Fruit fly (Drosophila melanogaster) whole organism, embryonic: ENCODE data around the gene CG43815.

ENCODE experiments used
- BEAF-32 ChIP-seq: fragments of 200-800 bp; sonication (Bioruptor generic); optimal IDR thresholded peaks from 3 replicates; lab custom pipeline; 2017; ENCODE audit warnings: missing biosample characterization, missing genetic modification characterization, mild to moderate bottlenecking, moderate library complexity, missing genetic modification reagents
- BtbVII ChIP-seq: fragments of 200-800 bp; sonication (Bioruptor generic); optimal IDR thresholded peaks from 3 replicates; lab custom pipeline; 2017; ENCODE audit warnings: missing biosample characterization, mild to moderate bottlenecking, missing genetic modification characterization
- CG10654 ChIP-seq: fragments of 200-800 bp; sonication (Bioruptor generic); optimal IDR thresholded peaks from 2 replicates; lab custom pipeline; 2016; ENCODE audit warnings: missing biosample characterization, missing genetic modification characterization
- CG1602 ChIP-seq: fragments of 200-800 bp; sonication (Bioruptor generic); optimal IDR thresholded peaks from 3 replicates; lab custom pipeline; 2016; ENCODE audit warnings: missing biosample characterization, missing genetic modification characterization
- CG18011 ChIP-seq: fragments of 200-800 bp; sonication (Bioruptor generic); optimal IDR thresholded peaks from 2 replicates; lab custom pipeline; 2017; ENCODE audit warnings: missing biosample characterization, missing genetic modification characterization, mild to moderate bottlenecking, moderate library complexity, missing genotype
- CG18764 ChIP-seq: fragments of 200-800 bp; sonication (Bioruptor generic); optimal IDR thresholded peaks from 3 replicates; lab custom pipeline; 2016; ENCODE audit warnings: missing biosample characterization, missing genetic modification characterization
- CG30431 ChIP-seq: fragments of 200-800 bp; sonication (Bioruptor generic); optimal IDR thresholded peaks from 2 replicates; lab custom pipeline; 2017; ENCODE audit warnings: missing biosample characterization, missing genetic modification characterization
- CG33213 ChIP-seq: fragments of 200-800 bp; sonication (Bioruptor generic); optimal IDR thresholded peaks from 3 replicates; lab custom pipeline; 2016; ENCODE audit warnings: missing biosample characterization, missing genetic modification characterization
- CG3726 ChIP-seq: fragments of 200-800 bp; sonication (Bioruptor generic); IDR thresholded peaks from 3 replicates; pipeline ENCODE4, ENCODE4 v1.3.6; 2022; ENCODE audit warnings: missing biosample characterization, missing genetic modification characterization
- CG42726 ChIP-seq: fragments of 200-800 bp; sonication (Bioruptor generic); IDR thresholded peaks from 2 replicates; pipeline ENCODE4 v1.3.6; 2022; ENCODE audit warnings: missing biosample characterization, missing genetic modification characterization; ENCODE audit not compliant: partially characterized antibody
- CG4282 ChIP-seq: fragments of 200-800 bp; sonication (Bioruptor generic); optimal IDR thresholded peaks from 2 replicates; lab custom pipeline; 2016; ENCODE audit warnings: missing biosample characterization, missing genetic modification characterization
- CG4328 ChIP-seq: fragments of 200-800 bp; sonication (Bioruptor generic); optimal IDR thresholded peaks from 3 replicates; lab custom pipeline; 2017; ENCODE audit warnings: missing biosample characterization, missing genetic modification reagents, missing genetic modification characterization
- CG4730 ChIP-seq: fragments of 200-800 bp; sonication (Bioruptor generic); IDR thresholded peaks from 2 replicates; pipeline ENCODE4 v1.3.6; 2022; ENCODE audit warnings: missing biosample characterization, missing genetic modification characterization
- CG6175 ChIP-seq: fragments of 200-800 bp; sonication (Bioruptor generic); IDR thresholded peaks from 3 replicates; pipeline ENCODE4 v1.3.6; 2022; ENCODE audit warnings: missing biosample characterization, missing genetic modification characterization
- CG8281 ChIP-seq: fragments of 200-800 bp; sonication (Bioruptor generic); optimal IDR thresholded peaks from 2 replicates; lab custom pipeline; 2018; ENCODE audit warnings: missing biosample characterization, mild to moderate bottlenecking, missing genetic modification characterization, moderate library complexity
- CG8359 ChIP-seq: fragments of 200-800 bp; sonication (Bioruptor generic); optimal IDR thresholded peaks from 2 replicates; lab custom pipeline; 2017; ENCODE audit warnings: missing biosample characterization, mild to moderate bottlenecking, missing genetic modification characterization, borderline replicate concordance
- CG9215 ChIP-seq: fragments of 200-800 bp; sonication (Bioruptor generic); IDR thresholded peaks from 2 replicates; pipeline ENCODE4 v1.3.6; 2022; ENCODE audit warnings: missing biosample characterization, missing genetic modification characterization
- CHES-1-like ChIP-seq: fragments of 200-800 bp; sonication (Bioruptor generic); optimal IDR thresholded peaks from 2 replicates; lab custom pipeline; 2016; ENCODE audit warnings: missing biosample characterization, missing genetic modification characterization
- CrebB ChIP-seq: fragments of 200-800 bp; sonication (Bioruptor generic); optimal IDR thresholded peaks from 3 replicates; lab custom pipeline; 2018; ENCODE audit warnings: missing biosample characterization, mild to moderate bottlenecking, missing genetic modification characterization
- Dip2 ChIP-seq: fragments of 200-800 bp; sonication (Bioruptor generic); IDR thresholded peaks from 2 replicates; pipeline ENCODE4 v1.3.6; 2022; ENCODE audit warnings: missing biosample characterization, missing genetic modification characterization
- H2.0 ChIP-seq: fragments of 200-800 bp; sonication (Bioruptor generic); IDR thresholded peaks from 2 replicates; pipeline ENCODE4 v1.3.6; 2022; ENCODE audit warnings: missing biosample characterization, missing genetic modification characterization
- HLH4C ChIP-seq: fragments of 200-800 bp; sonication (Bioruptor generic); IDR thresholded peaks from 3 replicates; pipeline ENCODE4 v1.3.6; 2022; ENCODE audit warnings: missing biosample characterization, missing genetic modification characterization; ENCODE audit not compliant: partially characterized antibody
- HmgD ChIP-seq: fragments of 200-800 bp; sonication (Bioruptor generic); optimal IDR thresholded peaks from 3 replicates; lab custom pipeline; 2016; ENCODE audit warnings: missing biosample characterization, missing genetic modification characterization
- Hr51 ChIP-seq, 2 experiments: fragments of 200-800 bp; sonication (Bioruptor generic); optimal IDR thresholded peaks; 2 replicates in 1 of 2; 3 replicates in 1 of 2; lab custom pipeline; 2016 to 2018; ENCODE audit warnings: missing biosample characterization in 2 of 2, missing genetic modification characterization in 2 of 2, mild to moderate bottlenecking in 1 of 2, moderate library complexity in 1 of 2
- Jarid2 ChIP-seq: fragments of 200-800 bp; sonication (Bioruptor generic); optimal IDR thresholded peaks from 3 replicates; lab custom pipeline; 2017; ENCODE audit warnings: mild to moderate bottlenecking, missing biosample characterization, missing genetic modification reagents, missing genetic modification characterization
- MBD-R2 ChIP-seq: fragments of 200-800 bp; sonication (Bioruptor generic); IDR thresholded peaks from 2 replicates; pipeline ENCODE4 v1.3.6; 2022; ENCODE audit warnings: missing biosample characterization, missing genetic modification characterization
- Neu2 ChIP-seq: fragments of 200-800 bp; sonication (Bioruptor generic); optimal IDR thresholded peaks from 3 replicates; lab custom pipeline; 2016; ENCODE audit warnings: missing biosample characterization, missing genetic modification characterization, borderline replicate concordance
- Sin3A ChIP-seq: fragments of >200 bp; optimal IDR thresholded peaks from 2 replicates; lab custom pipeline; 2018
- ara ChIP-seq: fragments of 200-800 bp; sonication (Bioruptor generic); IDR thresholded peaks from 2 replicates; pipeline ENCODE4 v1.3.6; 2022; ENCODE audit warnings: missing biosample characterization, missing genetic modification characterization
- ase ChIP-seq: fragments of 200-800 bp; sonication (Bioruptor generic); IDR thresholded peaks from 3 replicates; pipeline ENCODE4 v1.3.6; 2022; ENCODE audit warnings: missing biosample characterization, missing genetic modification characterization
- cg ChIP-seq: fragments of 200-800 bp; sonication (Bioruptor generic); optimal IDR thresholded peaks from 3 replicates; lab custom pipeline; 2019; ENCODE audit warnings: missing biosample characterization, mild to moderate bottlenecking, missing genetic modification characterization, moderate library complexity
- fd3F ChIP-seq: fragments of 200-800 bp; sonication (Bioruptor generic); optimal IDR thresholded peaks from 2 replicates; lab custom pipeline; 2018; ENCODE audit warnings: missing biosample characterization, mild to moderate bottlenecking, missing genetic modification characterization, moderate library complexity
- gcm ChIP-seq: fragments of 200-800 bp; sonication (Bioruptor generic); optimal IDR thresholded peaks from 2 replicates; lab custom pipeline; 2019; ENCODE audit warnings: missing biosample characterization, mild to moderate bottlenecking, missing genetic modification characterization, moderate library complexity
- nau ChIP-seq: fragments of 200-800 bp; sonication (Bioruptor generic); optimal IDR thresholded peaks from 3 replicates; lab custom pipeline; 2017; ENCODE audit warnings: missing biosample characterization, mild to moderate bottlenecking, missing genetic modification characterization, missing genetic modification reagents
- nerfin-1 ChIP-seq: fragments of 200-800 bp; sonication (Bioruptor generic); optimal IDR thresholded peaks from 3 replicates; lab custom pipeline; 2019; ENCODE audit warnings: missing biosample characterization, mild to moderate bottlenecking, missing genetic modification characterization, moderate library complexity
- oc ChIP-seq: fragments of 200-800 bp; sonication (Bioruptor generic); optimal IDR thresholded peaks from 2 replicates; lab custom pipeline; 2018; ENCODE audit warnings: missing biosample characterization, mild to moderate bottlenecking, missing genetic modification characterization, moderate library complexity
- otp ChIP-seq: fragments of 200-800 bp; sonication (Bioruptor generic); IDR thresholded peaks from 3 replicates; pipeline ENCODE4, ENCODE4 v1.3.6; 2022; ENCODE audit warnings: missing biosample characterization, missing genetic modification characterization
- pnt ChIP-seq: fragments of 200-800 bp; sonication (Bioruptor generic); optimal IDR thresholded peaks from 3 replicates; lab custom pipeline; 2016; ENCODE audit warnings: missing biosample characterization, missing genetic modification characterization
- pum ChIP-seq: fragments of 200-800 bp; sonication (Bioruptor generic); optimal IDR thresholded peaks from 2 replicates; lab custom pipeline; 2016; ENCODE audit warnings: missing biosample characterization, missing genetic modification characterization
- pzg ChIP-seq: fragments of 200-800 bp; sonication (Bioruptor generic); optimal IDR thresholded peaks from 3 replicates; lab custom pipeline; 2018; ENCODE audit warnings: missing biosample characterization, mild to moderate bottlenecking, missing genetic modification characterization, moderate library complexity
- ro ChIP-seq: fragments of 200-800 bp; sonication (Bioruptor generic); IDR thresholded peaks from 2 replicates; pipeline ENCODE4 v1.3.6; 2022; ENCODE audit warnings: missing biosample characterization, missing genetic modification characterization
- run ChIP-seq: fragments of 200-800 bp; sonication (Bioruptor generic); optimal IDR thresholded peaks from 3 replicates; lab custom pipeline; 2018; ENCODE audit warnings: missing biosample characterization, mild to moderate bottlenecking, missing genetic modification characterization
- sd ChIP-seq: fragments of 200-800 bp; sonication (Bioruptor generic); optimal IDR thresholded peaks from 3 replicates; lab custom pipeline; 2018; ENCODE audit warnings: missing biosample characterization, mild to moderate bottlenecking, missing genetic modification characterization, moderate library complexity
- sima ChIP-seq: fragments of 200-800 bp; sonication (Bioruptor generic); optimal IDR thresholded peaks from 2 replicates; lab custom pipeline; 2016; ENCODE audit warnings: missing biosample characterization, missing genetic modification characterization
- slbo ChIP-seq: fragments of 200-800 bp; sonication (Bioruptor generic); IDR thresholded peaks from 2 replicates; pipeline ENCODE4 v1.3.6; 2022; ENCODE audit warnings: missing biosample characterization, missing genetic modification characterization
- tna ChIP-seq: fragments of 200-800 bp; sonication (Bioruptor generic); IDR thresholded peaks from 2 replicates; pipeline ENCODE4 v1.3.6; 2022; ENCODE audit warnings: missing biosample characterization, missing genetic modification characterization; ENCODE audit not compliant: partially characterized antibody
- trem ChIP-seq: fragments of 200-800 bp; optimal IDR thresholded peaks from 3 replicates; lab custom pipeline; 2019; ENCODE audit warnings: missing biosample characterization, mild to moderate bottlenecking, missing genetic modification characterization, moderate library complexity
- trh ChIP-seq: fragments of 200-800 bp; sonication (Bioruptor generic); optimal IDR thresholded peaks from 2 replicates; lab custom pipeline; 2016; ENCODE audit warnings: missing biosample characterization, missing genetic modification characterization
- twi ChIP-seq: fragments of 200-800 bp; optimal IDR thresholded peaks from 2 replicates; lab custom pipeline; 2019; ENCODE audit warnings: missing biosample characterization, mild to moderate bottlenecking, missing genetic modification characterization, moderate library complexity
- wdn ChIP-seq: fragments of 200-800 bp; sonication (Bioruptor generic); IDR thresholded peaks from 2 replicates; pipeline ENCODE4 v1.3.6; 2022; ENCODE audit warnings: missing biosample characterization, missing genetic modification characterization
- yki ChIP-seq: fragments of >200 bp; optimal IDR thresholded peaks from 3 replicates; lab custom pipeline; 2018

Gene CG43815

DNA sequence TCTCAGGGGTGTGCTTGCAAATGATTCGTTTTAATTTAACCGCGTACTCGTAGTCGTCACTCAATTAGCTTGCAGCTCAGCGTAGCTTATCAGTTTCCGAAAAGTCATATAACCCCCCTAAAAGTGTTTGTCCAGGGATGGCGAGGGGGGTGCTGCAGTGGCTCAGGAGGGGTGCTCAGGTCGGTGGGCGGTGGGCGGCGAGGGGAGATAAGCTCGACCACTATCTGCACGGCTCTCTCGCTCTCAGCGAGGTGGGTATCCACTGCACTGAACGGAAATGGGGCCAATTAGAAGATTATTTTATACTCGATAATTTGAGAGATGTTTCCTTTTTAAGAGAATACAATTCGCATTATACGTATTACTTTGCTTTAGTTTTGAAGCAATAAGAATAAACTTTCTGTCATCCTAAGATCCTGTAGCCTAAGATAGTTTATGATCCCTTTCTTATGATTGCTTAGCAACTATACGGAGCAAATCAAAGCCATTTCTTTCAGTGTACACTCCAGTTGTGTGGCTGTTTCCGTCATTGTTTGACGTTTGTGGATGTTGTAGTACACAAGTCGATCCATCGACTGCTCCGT, 2.7 kb upstream of the CG43815 start (continued):
- no peak for TF ChIP-seq Sin3A (lab: Kevin White, UChicago)
- TF ChIP-seq pum = peak; percentile 55
- no peak for TF ChIP-seq sima (GFP tag; lab: Kevin White, UChicago)
- TF ChIP-seq Jarid2 (GFP tag; lab: Kevin White, UChicago) = no peak
- no peak for TF ChIP-seq HmgD (GFP tag; lab: Kevin White, UChicago)
- TF ChIP-seq CG3726 (GFP tag; lab: Robert Waterston, UW) = 0 out of 3 replicates have a peak, but pooled peaks have one; percentile 55
- no peak for TF ChIP-seq CG33213
- TF ChIP-seq ase (GFP tag; lab: Robert Waterston, UW) = 0 out of 3 replicates have a peak, but pooled peaks have one; percentile 37
- peak; percentile 13 for TF ChIP-seq BtbVII (GFP tag; lab: Kevin White, UChicago)
- TF ChIP-seq CG10654 (GFP tag; lab: Kevin White, UChicago) = peak; percentile 47
- TF ChIP-seq CG4328 = peak; percentile 24
- no peak for TF ChIP-seq CG18764 (GFP tag; lab: Kevin White, UChicago)
- peak; percentile 47 for TF ChIP-seq fd3F (GFP tag; lab: Kevin White, UChicago)
- no peak for TF ChIP-seq pzg (GFP tag; lab: Kevin White, UChicago)
- no peak for TF ChIP-seq sd
- TF ChIP-seq Neu2 (GFP tag; lab: Kevin White, UChicago) = no peak
- TF ChIP-seq CG1602 (GFP tag; lab: Kevin White, UChicago) = peak; percentile 53
- TF ChIP-seq oc (tag; lab: Kevin White, UChicago) = peak; percentile 44
- TF ChIP-seq pnt (GFP tag; lab: Kevin White, UChicago) = peak; percentile 56
- peak; percentile 4 for TF ChIP-seq run (tag; lab: Kevin White, UChicago)
- TF ChIP-seq nau (GFP tag; lab: Kevin White, UChicago) = no peak
- TF ChIP-seq Hr51 (GFP tag; optimal IDR thresholded peaks at IDR 0.05; lab: Kevin White, UChicago) = peak in 1 of 2 experiments; percentile 73
- TF ChIP-seq ro (GFP tag; lab: Robert Waterston, UW) = no peak
- peak; percentile 70 for TF ChIP-seq nerfin-1 (tag; lab: Kevin White, UChicago)
- no peak for TF ChIP-seq CG18011 (GFP tag; lab: Kevin White, UChicago)
- no peak for TF ChIP-seq wdn (GFP tag; lab: Robert Waterston, UW)
- peak; percentile 40; the same call in 1 of the 2 replicates for TF ChIP-seq ara (GFP tag; lab: Robert Waterston, UW)
- TF ChIP-seq CG8359 = no peak
- TF ChIP-seq trem = peak; percentile 66
- TF ChIP-seq HLH4C = no peak
- no peak for TF ChIP-seq CG42726
- no peak for TF ChIP-seq cg (GFP tag; lab: Kevin White, UChicago)
- 0 out of 3 replicates have a peak, but pooled peaks have one; percentile 13 for TF ChIP-seq otp
- TF ChIP-seq CG30431 (GFP tag; lab: Kevin White, UChicago) = peak; percentile 60

DNA sequence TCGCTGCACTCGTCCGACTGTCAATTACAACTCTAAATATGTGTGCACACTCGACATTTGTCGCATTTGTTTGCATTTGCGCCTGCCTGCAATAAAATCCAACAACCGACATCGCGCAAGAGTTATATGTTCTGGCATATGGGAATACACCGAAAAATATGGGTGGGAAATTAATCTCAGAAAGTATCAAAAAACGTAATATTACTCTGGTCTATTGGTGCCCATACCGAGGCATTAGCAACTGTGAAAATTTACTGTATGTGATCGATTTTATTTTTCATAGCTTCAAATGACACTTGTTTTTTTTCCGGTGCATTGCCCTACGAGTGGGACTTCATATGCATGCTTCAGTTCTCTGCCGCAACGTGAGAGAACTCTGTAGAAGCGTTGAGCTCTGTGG, 2.1 kb upstream of the CG43815 start:
- TF ChIP-seq CG9215 (GFP tag; lab: Robert Waterston, UW) (peak; percentile 52; the same call in 1 of the 2 replicates), CG6175 (0 out of 3 replicates have a peak, but pooled peaks have one; percentile 38), yki (lab: Kevin White, UChicago) (no peak), CHES-1-like (GFP tag; lab: Kevin White, UChicago) (peak; percentile 70), CG4730 (GFP tag; lab: Robert Waterston, UW) (peak; percentile 83), gcm (GFP tag; lab: Kevin White, UChicago) (peak; percentile 62), Dip2 (GFP tag; lab: Robert Waterston, UW) (peak; percentile 33; the same call in 1 of the 2 replicates), H2.0 (GFP tag; lab: Robert Waterston, UW) (peak; percentile 82), tna (no peak), trh (GFP tag; lab: Kevin White, UChicago) (no peak), MBD-R2 (no peak; the same call in 1 of the 2 replicates), CrebB (tag; lab: Kevin White, UChicago) (peak; percentile 54), twi (peak; percentile 80), CG8281 (tag; lab: Kevin White, UChicago) (peak; percentile 8), CG4282 (GFP tag; lab: Kevin White, UChicago) (no peak), CG1602 (GFP tag; lab: Kevin White, UChicago) (peak; percentile 71), Jarid2 (GFP tag; lab: Kevin White, UChicago) (peak; percentile 26), slbo (GFP tag; lab: Robert Waterston, UW) (peak; percentile 55; the same call in 1 of the 2 replicates), BEAF-32 (no peak)
